Fruit fly (Drosophila melanogaster) whole organism, adult: Measurements from ENCODE around the gene Irp-1A.

Source experiments
- CG11617 ChIP-seq: fragments of 200-800 bp; sonication (Bioruptor generic); optimal IDR thresholded peaks from 2 replicates; lab custom pipeline; 2017; ENCODE audit warnings: mild to moderate bottlenecking, missing biosample characterization, missing genetic modification reagents, missing genetic modification characterization
- CG33017 ChIP-seq: fragments of 200-800 bp; sonication (Bioruptor generic); optimal IDR thresholded peaks from 2 replicates; lab custom pipeline; 2018; ENCODE audit warnings: missing biosample characterization, mild to moderate bottlenecking, missing genetic modification characterization, moderate library complexity
- CG5204 ChIP-seq: fragments of 200-800 bp; sonication (Bioruptor generic); optimal IDR thresholded peaks from 2 replicates; lab custom pipeline; 2016; ENCODE audit warnings: missing biosample characterization, missing genetic modification characterization
- CG7101 ChIP-seq: fragments of 200-800 bp; sonication (Bioruptor generic); optimal IDR thresholded peaks from 2 replicates; lab custom pipeline; 2018; ENCODE audit warnings: missing biosample characterization, mild to moderate bottlenecking, missing genetic modification characterization, moderate library complexity
- cnc ChIP-seq, 2 experiments: fragments of >200 bp; optimal IDR thresholded peaks; 2 replicates each; lab custom pipeline; 2017
- ovo ChIP-seq: fragments of 200-800 bp; sonication (Bioruptor generic); optimal IDR thresholded peaks from 2 replicates; lab custom pipeline; 2016; ENCODE audit warnings: missing biosample characterization, missing genetic modification characterization
- tj ChIP-seq: fragments of 200-800 bp; sonication (Bioruptor generic); optimal IDR thresholded peaks from 3 replicates; lab custom pipeline; 2017; ENCODE audit warnings: missing biosample characterization, mild to moderate bottlenecking, missing genetic modification characterization, moderate library complexity

DNA sequence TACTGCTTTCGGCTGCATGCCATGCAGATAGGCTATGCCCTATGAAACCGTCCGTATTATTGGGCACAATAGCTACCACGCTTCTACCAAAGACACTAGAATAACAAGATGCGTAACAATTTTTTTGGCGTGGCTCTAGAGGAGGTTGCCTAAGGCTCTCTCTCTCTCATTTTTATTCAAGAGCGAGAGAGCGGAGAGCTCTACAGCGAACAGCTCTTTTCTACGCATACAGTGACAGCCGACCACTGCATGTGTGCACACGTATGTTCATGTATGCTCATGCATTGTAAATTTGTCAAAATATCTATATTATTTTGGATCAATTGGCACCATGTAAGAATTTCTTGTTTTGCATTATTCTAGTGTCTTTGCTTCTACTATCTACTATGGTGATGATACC lies 8.6 kb upstream of the Irp-1A start:
- TF ChIP-seq CG7101 (tag; lab: Kevin White, UChicago) (no peak), CG5204 (GFP tag; lab: Kevin White, UChicago) (no peak), CG33017 (tag; lab: Kevin White, UChicago) (no peak), cnc (optimal IDR thresholded peaks at IDR 0.05; lab: Kevin White, UChicago) (no peak), tj (GFP tag; lab: Kevin White, UChicago) (no peak), CG11617 (no peak), ovo (no peak)
